Worm (Caenorhabditis elegans): ENCODE data around the gene W06D11.1.
"Not testable (repeated sequence)": the region's sequence is repeated elsewhere in the genome, so short reads cannot be mapped to it uniquely, and the experiment has no call there.

W06D11.1 gene

DNA sequence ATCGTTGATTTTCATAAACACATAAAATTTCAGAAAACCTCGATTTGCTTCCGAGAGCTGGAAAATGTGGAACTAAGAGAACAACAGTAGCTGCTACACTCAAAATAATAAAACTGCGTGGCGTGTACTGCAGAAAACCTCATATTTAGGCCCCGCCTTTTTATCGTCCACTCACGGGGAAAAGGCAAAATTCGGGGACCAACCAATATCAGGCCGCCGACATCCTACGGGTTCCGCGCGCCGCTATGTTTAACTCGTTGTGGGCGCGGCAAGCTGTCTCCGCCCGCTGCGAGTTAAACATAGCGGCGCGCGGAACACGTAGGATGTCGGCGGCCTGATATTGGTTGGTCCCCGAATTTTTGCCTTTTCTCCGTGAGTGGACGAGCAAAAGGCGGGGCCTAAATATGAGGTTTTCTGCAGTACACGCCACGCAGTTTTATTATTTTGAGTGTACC lies 13.7 kb downstream of the W06D11.1 start, which contains the start of gene F17A2.16:
F17A2.16 (plus strand) TSS at position 405 of the 455 bp plus-strand sequence.
- TF ChIP-seq cog-1 (tag; optimal IDR thresholded peaks at IDR 0.05); ztf-29 (GFP tag; IDR thresholded peaks at IDR 0.05); med-1 (GFP tag; optimal IDR thresholded peaks at IDR 0.05; ENCODE audit: insufficient read depth): not testable (repeated sequence)

ce11 chrX:12313779-12314178 lies 19.4 kb downstream of the W06D11.1 start:
- no peak for TF ChIP-seq T22C8.4 (GFP tag; IDR thresholded peaks at IDR 0.05)
- no peak for TF ChIP-seq ztf-23 (GFP tag; IDR thresholded peaks at IDR 0.05)
- no peak for TF ChIP-seq ref-1 (GFP tag; conservative IDR thresholded peaks at IDR 0.05)

DNA sequence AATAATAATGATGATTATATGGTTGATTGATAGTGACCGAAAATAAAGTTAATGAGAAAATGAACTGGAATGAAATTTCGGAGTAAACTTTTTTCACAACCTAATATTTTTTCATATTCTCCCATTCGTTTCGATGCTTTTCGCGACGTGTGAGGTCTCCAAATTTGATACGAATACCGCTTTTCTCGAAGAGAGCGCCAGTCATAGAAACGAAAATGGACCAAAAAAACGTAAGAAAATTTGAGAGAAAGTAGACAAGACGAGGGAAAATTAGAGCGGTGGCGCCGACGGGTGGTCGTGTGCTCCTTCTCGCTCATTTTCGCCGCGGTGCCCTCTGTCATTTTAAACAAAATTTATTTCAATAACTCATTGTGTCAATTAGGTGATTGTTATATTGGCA lies 20.0 kb downstream of the W06D11.1 start:
- TF ChIP-seq T22C8.4 (GFP tag; IDR thresholded peaks at IDR 0.05): no peak

DNA sequence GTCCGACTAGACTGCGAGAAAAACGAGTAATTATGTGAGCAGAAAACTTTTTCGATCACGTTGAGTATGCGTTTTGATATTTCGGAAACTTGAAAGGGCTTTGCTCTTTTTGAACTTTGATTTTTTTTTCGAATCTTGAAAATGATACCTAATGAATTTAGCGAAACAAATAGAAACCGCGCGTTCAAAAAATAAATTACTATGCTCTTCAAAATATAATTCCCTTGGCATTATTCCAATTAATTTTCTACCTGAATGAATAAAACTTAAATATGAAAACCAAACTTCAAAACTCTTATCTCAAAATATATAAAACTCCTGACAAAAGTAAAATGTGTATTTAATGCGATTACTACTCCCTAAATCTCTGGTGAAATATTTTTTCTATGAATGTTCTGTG lies 20.9 kb downstream of the W06D11.1 start, which contains the start of gene xtr-2:
xtr-2 (plus strand) TSS at position 301 of the 400 bp plus-strand sequence.
- TF ChIP-seq ztf-23 (GFP tag; IDR thresholded peaks at IDR 0.05) (no peak), med-1 (GFP tag; optimal IDR thresholded peaks at IDR 0.05; ENCODE audit: insufficient read depth) (no peak), klf-2 (GFP tag; conservative IDR thresholded peaks at IDR 0.05) (no peak), ztf-29 (GFP tag; IDR thresholded peaks at IDR 0.05) (no peak), flt-1 (GFP tag; IDR thresholded peaks at IDR 0.05) (no peak), cog-1 (tag; optimal IDR thresholded peaks at IDR 0.05) (no peak), ref-1 (GFP tag; conservative IDR thresholded peaks at IDR 0.05) (no peak), T22C8.4 (GFP tag; IDR thresholded peaks at IDR 0.05) (no peak), tab-1 (GFP tag; IDR thresholded peaks at IDR 0.05) (no peak)

- TF ChIP-seq ztf-29 (GFP tag; IDR thresholded peaks at IDR 0.05) (no peak), klf-2 (GFP tag; conservative IDR thresholded peaks at IDR 0.05) (no peak), tab-1 (GFP tag; IDR thresholded peaks at IDR 0.05) (no peak), T22C8.4 (GFP tag; IDR thresholded peaks at IDR 0.05) (no peak), ztf-23 (GFP tag; IDR thresholded peaks at IDR 0.05) (no peak), ref-1 (GFP tag; conservative IDR thresholded peaks at IDR 0.05) (no peak), flt-1 (GFP tag; IDR thresholded peaks at IDR 0.05) (no peak), cog-1 (tag; optimal IDR thresholded peaks at IDR 0.05) (no peak), med-1 (GFP tag; optimal IDR thresholded peaks at IDR 0.05; ENCODE audit: insufficient read depth) (no peak)
Measured at ce11 chrX:12317560-12317959, 23.2 kb downstream of the W06D11.1 start.

DNA sequence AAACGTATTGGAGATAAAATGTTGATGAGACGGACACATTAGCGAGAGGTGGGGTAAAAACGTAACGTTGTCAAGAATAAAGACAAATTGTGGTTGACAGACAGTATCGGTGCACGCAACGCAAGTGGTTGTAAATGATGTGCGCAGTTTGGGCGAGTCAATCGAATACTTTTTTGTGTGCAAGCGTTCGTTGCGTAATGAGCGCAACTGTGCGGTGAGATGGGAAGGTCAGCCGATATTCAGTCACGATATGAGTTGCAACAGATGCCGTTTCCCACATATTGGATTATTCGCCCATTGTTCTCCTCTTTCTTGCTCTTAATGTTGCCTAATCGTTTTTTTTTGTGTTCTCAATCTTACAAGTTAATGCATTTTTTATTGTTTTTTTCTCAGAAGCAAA lies 26.4 kb downstream of the W06D11.1 start, which contains the start of gene ceh-40:
ceh-40 (minus strand) TSS at position 41 of the 400 bp plus-strand sequence.
- no peak for TF ChIP-seq ztf-23 (GFP tag; IDR thresholded peaks at IDR 0.05)
- no peak for TF ChIP-seq tab-1 (GFP tag; IDR thresholded peaks at IDR 0.05)
- TF ChIP-seq klf-2 (GFP tag; conservative IDR thresholded peaks at IDR 0.05): no peak
- TF ChIP-seq flt-1 (GFP tag; IDR thresholded peaks at IDR 0.05): no peak
- TF ChIP-seq med-1 (GFP tag; optimal IDR thresholded peaks at IDR 0.05; ENCODE audit: insufficient read depth): no peak
- no peak for TF ChIP-seq T22C8.4 (GFP tag; IDR thresholded peaks at IDR 0.05)

- no peak for TF ChIP-seq med-1 (GFP tag; optimal IDR thresholded peaks at IDR 0.05; ENCODE audit: insufficient read depth)
Measured at ce11 chrX:12321357-12321756, 27.0 kb downstream of the W06D11.1 start, which contains the start of gene F17A2.13. TSS of gene F17A2.13 (plus strand) at chrX:12321657.

DNA sequence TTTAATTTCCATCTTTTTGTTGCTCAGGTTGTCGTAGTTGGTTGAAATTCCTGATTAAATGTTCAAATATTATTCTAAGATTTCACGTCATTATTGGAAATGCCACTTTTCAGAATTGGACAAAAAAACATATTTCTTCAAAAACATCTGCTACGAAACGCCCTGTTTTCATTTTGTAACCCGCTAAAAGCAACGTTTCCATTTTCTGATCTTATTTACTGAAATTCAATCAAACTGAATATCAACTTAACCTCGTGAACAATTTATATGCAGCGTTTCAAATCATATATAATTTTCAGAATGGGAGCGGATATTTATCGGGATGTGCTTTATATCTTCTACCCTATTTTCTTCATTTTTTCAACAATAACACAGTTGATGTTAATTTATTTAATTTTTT lies 29.1 kb downstream of the W06D11.1 start, which contains the start of gene srd-40:
srd-40 (plus strand) TSS at position 301 of the 400 bp plus-strand sequence.
- TF ChIP-seq cog-1 (tag; optimal IDR thresholded peaks at IDR 0.05): no peak
- no peak for TF ChIP-seq klf-2 (GFP tag; conservative IDR thresholded peaks at IDR 0.05)
- no peak for TF ChIP-seq ref-1 (GFP tag; conservative IDR thresholded peaks at IDR 0.05)
- TF ChIP-seq T22C8.4 (GFP tag; IDR thresholded peaks at IDR 0.05): no peak
- TF ChIP-seq med-1 (GFP tag; optimal IDR thresholded peaks at IDR 0.05; ENCODE audit: insufficient read depth): no peak
- no peak for TF ChIP-seq flt-1 (GFP tag; IDR thresholded peaks at IDR 0.05)
- no peak for TF ChIP-seq ztf-23 (GFP tag; IDR thresholded peaks at IDR 0.05)
- TF ChIP-seq ztf-29 (GFP tag; IDR thresholded peaks at IDR 0.05): no peak
- TF ChIP-seq tab-1 (GFP tag; IDR thresholded peaks at IDR 0.05): no peak

DNA sequence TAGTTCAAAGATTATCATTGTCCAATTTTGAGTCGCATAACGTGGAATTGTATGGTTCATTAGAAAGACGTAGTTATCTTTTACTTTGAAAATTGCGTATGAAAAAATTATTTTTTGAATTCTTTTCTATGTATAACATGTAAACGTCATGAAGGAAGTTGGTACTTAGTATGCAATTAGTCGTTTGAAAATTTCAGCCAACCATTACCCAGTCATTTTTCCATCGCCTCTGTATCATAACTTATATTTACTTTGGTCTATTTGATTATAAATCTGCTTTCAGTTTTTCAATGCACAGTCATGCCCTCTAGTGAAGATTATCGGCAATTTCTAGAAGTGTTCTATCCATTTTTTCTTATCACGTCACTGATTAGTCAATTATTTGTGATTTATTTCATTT lies 32.1 kb downstream of the W06D11.1 start, which contains the start of gene srd-41:
srd-41 (plus strand) TSS at position 301 of the 400 bp plus-strand sequence.
- TF ChIP-seq ztf-23 (GFP tag; IDR thresholded peaks at IDR 0.05) (no peak), cog-1 (tag; optimal IDR thresholded peaks at IDR 0.05) (no peak), T22C8.4 (GFP tag; IDR thresholded peaks at IDR 0.05) (no peak), flt-1 (GFP tag; IDR thresholded peaks at IDR 0.05) (no peak), tab-1 (GFP tag; IDR thresholded peaks at IDR 0.05) (no peak), klf-2 (GFP tag; conservative IDR thresholded peaks at IDR 0.05) (no peak), med-1 (GFP tag; optimal IDR thresholded peaks at IDR 0.05; ENCODE audit: insufficient read depth) (no peak), ref-1 (GFP tag; conservative IDR thresholded peaks at IDR 0.05) (no peak), ztf-29 (GFP tag; IDR thresholded peaks at IDR 0.05) (no peak)

ce11 chrX:12328676-12329075 lies 34.3 kb downstream of the W06D11.1 start, which contains the start of gene srd-45:
TSS of gene srd-45 (plus strand) at chrX:12328976.
- TF ChIP-seq ztf-29 (GFP tag; IDR thresholded peaks at IDR 0.05) (no peak), flt-1 (GFP tag; IDR thresholded peaks at IDR 0.05) (no peak)

- TF ChIP-seq ztf-29 (GFP tag; IDR thresholded peaks at IDR 0.05): no peak
- TF ChIP-seq med-1 (GFP tag; optimal IDR thresholded peaks at IDR 0.05; ENCODE audit: insufficient read depth): no peak
- no peak for TF ChIP-seq tab-1 (GFP tag; IDR thresholded peaks at IDR 0.05)
- no peak for TF ChIP-seq cog-1 (tag; optimal IDR thresholded peaks at IDR 0.05)
- TF ChIP-seq ztf-23 (GFP tag; IDR thresholded peaks at IDR 0.05): no peak
- no peak for TF ChIP-seq T22C8.4 (GFP tag; IDR thresholded peaks at IDR 0.05)
- no peak for TF ChIP-seq klf-2 (GFP tag; conservative IDR thresholded peaks at IDR 0.05)
- no peak for TF ChIP-seq flt-1 (GFP tag; IDR thresholded peaks at IDR 0.05)
- TF ChIP-seq ref-1 (GFP tag; conservative IDR thresholded peaks at IDR 0.05): no peak
Measured at ce11 chrX:12331795-12332194, 37.4 kb downstream of the W06D11.1 start, which contains the start of gene srd-46. TSS of gene srd-46 (plus strand) at chrX:12332095.
